Worm (Caenorhabditis elegans) whole organism, young adult: ENCODE results near the gene acy-1.

ENCODE experiments used
- B0035.1 ChIP-seq: sonication (generic microtip); optimal IDR thresholded peaks from 2 replicates; lab custom pipeline; 2016; ENCODE audit warnings: missing genetic modification characterization, mild to moderate bottlenecking, missing compliant biosample characterization, missing genotype, missing genetic modification reagents
- F10E7.11 ChIP-seq: sonication (generic microtip); optimal IDR thresholded peaks from 2 replicates; lab custom pipeline; 2017; ENCODE audit warnings: mild to moderate bottlenecking, missing genetic modification characterization, moderate library complexity, missing compliant biosample characterization
- F39B2.1 ChIP-seq: fragments of 200-800 bp; sonication (Bioruptor generic); IDR thresholded peaks from 2 replicates; pipeline ENCODE4 v1.3.6; 2022; ENCODE audit warnings: missing genetic modification reagents, missing genetic modification characterization, missing compliant biosample characterization
- F55B11.4 ChIP-seq: sonication (generic microtip); optimal IDR thresholded peaks from 2 replicates; lab custom pipeline; 2016; ENCODE audit warnings: missing compliant biosample characterization, missing genetic modification characterization, borderline replicate concordance; ENCODE audit not compliant: insufficient read depth
- K11D2.4 ChIP-seq: fragments of 200-800 bp; sonication (Bioruptor generic); IDR thresholded peaks from 2 replicates; pipeline ENCODE4 v1.3.6; 2022; ENCODE audit warnings: missing genetic modification reagents, missing genetic modification characterization, missing compliant biosample characterization
- K12H6.12 ChIP-seq: fragments of 200-800 bp; sonication (Bioruptor generic); optimal IDR thresholded peaks from 2 replicates; lab custom pipeline; 2018; ENCODE audit warnings: mild to moderate bottlenecking, missing genetic modification characterization, missing compliant biosample characterization
- T07F8.4 ChIP-seq: sonication (generic microtip); optimal IDR thresholded peaks from 2 replicates; lab custom pipeline; 2016; ENCODE audit warnings: mild to moderate bottlenecking, missing genetic modification characterization, moderate library complexity, missing compliant biosample characterization
- T26A5.8 ChIP-seq: sonication (generic microtip); optimal IDR thresholded peaks from 2 replicates; lab custom pipeline; 2016; ENCODE audit warnings: missing genetic modification characterization, missing compliant biosample characterization
- Y53F4B.3 ChIP-seq: fragments of 200-800 bp; sonication (Bioruptor generic); IDR thresholded peaks from 2 replicates; pipeline ENCODE4 v1.3.6; 2022; ENCODE audit warnings: missing genetic modification reagents, missing genetic modification characterization, missing compliant biosample characterization
- Y67H2A.10 ChIP-seq: fragments of 200-800 bp; sonication (Bioruptor generic); conservative IDR thresholded peaks from 2 replicates; pipeline ENCODE4 v1.3.6; 2022; ENCODE audit warnings: missing genetic modification reagents, missing genetic modification characterization, missing compliant biosample characterization
- ZK185.1 ChIP-seq: sonication (generic microtip); optimal IDR thresholded peaks from 2 replicates; lab custom pipeline; 2016; ENCODE audit warnings: mild to moderate bottlenecking, missing genetic modification characterization, missing compliant biosample characterization; ENCODE audit not compliant: poor library complexity, severe bottlenecking
- ama-1 ChIP-seq, 3 experiments: fragments of 150-350 bp in 1 of 3; sonication (generic microtip) in 2 of 3; optimal IDR thresholded peaks; 2 replicates each; lab custom pipeline; 2014 to 2018; ENCODE audit warnings: missing biosample characterization in 2 of 3, missing genetic modification characterization in 2 of 3, missing genetic modification reagents in 2 of 3
- aptf-2 ChIP-seq: fragments of 200-800 bp; sonication (Bioruptor generic); conservative IDR thresholded peaks from 2 replicates; pipeline ENCODE4 v1.3.6; 2022; ENCODE audit warnings: missing genetic modification reagents, missing genetic modification characterization, missing compliant biosample characterization
- athp-1 ChIP-seq: sonication (generic microtip); optimal IDR thresholded peaks from 2 replicates; lab custom pipeline; 2017; ENCODE audit warnings: mild to moderate bottlenecking, missing genetic modification characterization, missing compliant biosample characterization
- bed-1 ChIP-seq: fragments of 200-800 bp; sonication (Bioruptor generic); IDR thresholded peaks from 2 replicates; pipeline ENCODE4 v1.3.6; 2022; ENCODE audit warnings: missing genetic modification reagents, missing genetic modification characterization, missing compliant biosample characterization
- bed-2 ChIP-seq: fragments of 200-800 bp; sonication (Bioruptor generic); IDR thresholded peaks from 2 replicates; pipeline ENCODE4 v1.3.6; 2022; ENCODE audit warnings: missing genetic modification reagents, missing genetic modification characterization, missing compliant biosample characterization
- ccch-3 ChIP-seq: fragments of 200-800 bp; sonication (Bioruptor generic); optimal IDR thresholded peaks from 2 replicates; lab custom pipeline; 2018; ENCODE audit warnings: mild to moderate bottlenecking, missing genetic modification characterization, missing compliant biosample characterization
- ceh-40 ChIP-seq: fragments of 200-800 bp; sonication (Bioruptor generic); IDR thresholded peaks from 2 replicates; pipeline ENCODE4 v1.3.6; 2022; ENCODE audit warnings: missing genetic modification characterization, missing compliant biosample characterization
- ceh-91 ChIP-seq: fragments of 200-800 bp; sonication (Bioruptor generic); IDR thresholded peaks from 2 replicates; pipeline ENCODE4 v1.3.6; 2022; ENCODE audit warnings: missing genetic modification reagents, missing genetic modification characterization, missing compliant biosample characterization
- chd-7 ChIP-seq: sonication (generic microtip); optimal IDR thresholded peaks from 2 replicates; lab custom pipeline; 2016; ENCODE audit warnings: mild to moderate bottlenecking, missing genetic modification characterization, moderate library complexity, missing compliant biosample characterization
- egl-18 ChIP-seq: fragments of 200-800 bp; sonication (Bioruptor generic); IDR thresholded peaks from 2 replicates; pipeline ENCODE4 v1.3.6; 2022; ENCODE audit warnings: missing genetic modification reagents, missing genetic modification characterization, missing compliant biosample characterization
- gei-17 ChIP-seq: fragments of 200-800 bp; sonication (Bioruptor generic); optimal IDR thresholded peaks from 2 replicates; lab custom pipeline; 2018; ENCODE audit warnings: mild to moderate bottlenecking, missing genetic modification characterization, missing compliant biosample characterization
- him-1 ChIP-seq: sonication (generic microtip); optimal IDR thresholded peaks from 2 replicates; lab custom pipeline; 2016; ENCODE audit warnings: missing genotype, missing genetic modification reagents, missing genetic modification characterization, missing compliant biosample characterization
- hrde-1 ChIP-seq: sonication (generic microtip); optimal IDR thresholded peaks from 2 replicates; lab custom pipeline; 2016; ENCODE audit warnings: missing genetic modification characterization, mild to moderate bottlenecking, missing compliant biosample characterization, moderate library complexity, missing genotype, missing genetic modification reagents, borderline replicate concordance
- lag-1 ChIP-seq: fragments of 200-800 bp; sonication (Bioruptor generic); IDR thresholded peaks from 2 replicates; pipeline ENCODE4 v1.3.6; 2022; ENCODE audit warnings: missing genetic modification reagents, missing genetic modification characterization, missing compliant biosample characterization
- let-607 ChIP-seq, 2 experiments: fragments of 200-800 bp in 1 of 2; sonication (Bioruptor generic) in 1 of 2; sonication (generic microtip) in 1 of 2; optimal IDR thresholded peaks; 2 replicates each; lab custom pipeline; 2016 to 2018; ENCODE audit warnings: mild to moderate bottlenecking in 2 of 2, missing compliant biosample characterization in 2 of 2, missing genetic modification characterization in 2 of 2, moderate library complexity in 2 of 2, missing genotype in 1 of 2
- lin-26 ChIP-seq: fragments of 200-800 bp; sonication (Bioruptor generic); IDR thresholded peaks from 2 replicates; pipeline ENCODE4 v1.3.6; 2022; ENCODE audit warnings: missing genetic modification reagents, missing genetic modification characterization, missing compliant biosample characterization
- lin-35 ChIP-seq, 3 experiments: fragments of 150-350 bp in 2 of 3; sonication (generic microtip) in 1 of 3; optimal IDR thresholded peaks; 2 replicates each; lab custom pipeline; 2014 to 2018; ENCODE audit warnings: missing biosample characterization in 3 of 3, missing genetic modification characterization in 3 of 3, missing genetic modification reagents in 3 of 3
- lin-40 ChIP-seq: sonication (generic microtip); optimal IDR thresholded peaks from 2 replicates; lab custom pipeline; 2016; ENCODE audit warnings: missing genetic modification characterization, mild to moderate bottlenecking, missing compliant biosample characterization, missing genotype, missing genetic modification reagents
- lir-1 ChIP-seq: fragments of 200-800 bp; sonication (Bioruptor generic); conservative IDR thresholded peaks from 2 replicates; pipeline ENCODE4 v1.3.6; 2022; ENCODE audit warnings: missing genetic modification reagents, missing genetic modification characterization, missing compliant biosample characterization
- lsl-1 ChIP-seq: fragments of 200-800 bp; sonication (Bioruptor generic); optimal IDR thresholded peaks from 2 replicates; lab custom pipeline; 2018; ENCODE audit warnings: mild to moderate bottlenecking, missing genetic modification characterization, moderate library complexity, missing compliant biosample characterization
- madf-10 ChIP-seq: sonication (generic microtip); optimal IDR thresholded peaks from 2 replicates; lab custom pipeline; 2016; ENCODE audit warnings: mild to moderate bottlenecking, missing genetic modification characterization, missing compliant biosample characterization
- nhr-179 ChIP-seq: sonication (generic microtip); optimal IDR thresholded peaks from 2 replicates; lab custom pipeline; 2016; ENCODE audit warnings: mild to moderate bottlenecking, missing genetic modification characterization, missing compliant biosample characterization
- pha-4 ChIP-seq: fragments of 150-350 bp; sonication (generic microtip); optimal IDR thresholded peaks from 2 replicates; lab custom pipeline; 2014; ENCODE audit warnings: missing biosample characterization, missing genetic modification reagents, missing genetic modification characterization
- repo-1 ChIP-seq: sonication (generic microtip); optimal IDR thresholded peaks from 2 replicates; lab custom pipeline; 2017; ENCODE audit warnings: mild to moderate bottlenecking, missing genetic modification characterization, missing compliant biosample characterization
- snpc-4 ChIP-seq, 5 experiments: fragments of 150-350 bp in 1 of 5; sonication (generic microtip) in 4 of 5; optimal IDR thresholded peaks; 2 replicates each; lab custom pipeline; 2014 to 2018; ENCODE audit warnings: missing genetic modification characterization in 5 of 5, missing biosample characterization in 3 of 5, antibody characterized with exemption in 2 of 5, mild to moderate bottlenecking in 2 of 5, missing compliant biosample characterization in 2 of 5, missing genotype in 2 of 5, moderate library complexity in 2 of 5, missing genetic modification reagents in 1 of 5
- tbp1 ChIP-seq: fragments of 200-800 bp; sonication (Bioruptor generic); optimal IDR thresholded peaks from 2 replicates; lab custom pipeline; 2018; ENCODE audit warnings: mild to moderate bottlenecking, missing genetic modification characterization, missing compliant biosample characterization
- unc-130 ChIP-seq: sonication (generic microtip); optimal IDR thresholded peaks from 2 replicates; lab custom pipeline; 2016; ENCODE audit warnings: missing genetic modification reagents, missing genetic modification characterization, missing compliant biosample characterization
- xnd-1 ChIP-seq: sonication (generic microtip); optimal IDR thresholded peaks from 2 replicates; lab custom pipeline; 2016; ENCODE audit warnings: missing genotype, missing genetic modification reagents, missing genetic modification characterization, missing compliant biosample characterization
- ztf-18 ChIP-seq: sonication (generic microtip); optimal IDR thresholded peaks from 2 replicates; lab custom pipeline; 2016; ENCODE audit warnings: missing genotype, mild to moderate bottlenecking, missing genetic modification characterization, missing compliant biosample characterization
- ztf-22 ChIP-seq: fragments of 200-800 bp; sonication (Bioruptor generic); optimal IDR thresholded peaks from 2 replicates; lab custom pipeline; 2018; ENCODE audit warnings: mild to moderate bottlenecking, missing genetic modification characterization, moderate library complexity, missing compliant biosample characterization
- ztf-25 ChIP-seq: fragments of 200-800 bp; sonication (Bioruptor generic); IDR thresholded peaks from 2 replicates; pipeline ENCODE4 v1.3.6; 2022; ENCODE audit warnings: missing genetic modification reagents, missing genetic modification characterization, missing compliant biosample characterization
- ztf-28 ChIP-seq: fragments of 200-800 bp; sonication (Bioruptor generic); IDR thresholded peaks from 2 replicates; pipeline ENCODE4 v1.3.6; 2022; ENCODE audit warnings: missing genetic modification reagents, missing genetic modification characterization, missing compliant biosample characterization
- ztf-3 ChIP-seq: fragments of 200-800 bp; sonication (Bioruptor generic); optimal IDR thresholded peaks from 2 replicates; lab custom pipeline; 2018; ENCODE audit warnings: mild to moderate bottlenecking, missing genetic modification characterization, missing compliant biosample characterization

The acy-1 gene

ce11 chrIII:4754001-4754561, 32.2 kb downstream of the acy-1 start, which contains the start of the genes rps-0 and rbg-3 (continued):
- no peak for TF ChIP-seq athp-1 (tag; lab: Kevin White, UChicago)
- peak; percentile 86 for TF ChIP-seq ZK185.1 (tag; lab: Kevin White, UChicago)
- TF ChIP-seq T07F8.4 (tag; lab: Kevin White, UChicago), result no peak
- no peak for TF ChIP-seq ztf-22
- TF ChIP-seq Y53F4B.3 (GFP tag; lab: Robert Waterston, UW), result no peak
- peak; percentile 64 for TF ChIP-seq tbp1 (GFP tag; lab: Kevin White, UChicago)
- TF ChIP-seq nhr-179 (tag; lab: Kevin White, UChicago), result no peak
- TF ChIP-seq let-607 (tag; optimal IDR thresholded peaks at IDR 0.05; lab: Kevin White, UChicago), result peak in 1 of 2 experiments; percentile 74
- TF ChIP-seq lin-35 (GFP tag; optimal IDR thresholded peaks at IDR 0.05; lab: Kevin White, UChicago), result peak in 2 of 3 experiments; percentile 64 to 92
- TF ChIP-seq lsl-1 (GFP tag; lab: Kevin White, UChicago), result peak; percentile 68
- no peak for TF ChIP-seq lin-26 (GFP tag; lab: Robert Waterston, UW)
- peak; percentile 77 for TF ChIP-seq madf-10
- TF ChIP-seq K11D2.4 (GFP tag; lab: Robert Waterston, UW), result peak; percentile 76
- TF ChIP-seq ztf-25 (GFP tag; lab: Robert Waterston, UW), result no peak
- no peak for TF ChIP-seq gei-17
- TF ChIP-seq pha-4 (tag; lab: Kevin White, UChicago), result peak; percentile 84
- no peak for TF ChIP-seq egl-18 (GFP tag; lab: Robert Waterston, UW)
- no peak for TF ChIP-seq F39B2.1 (GFP tag; lab: Robert Waterston, UW)
- TF ChIP-seq K12H6.12 (tag; lab: Kevin White, UChicago), result peak; percentile 49
- TF ChIP-seq him-1 (tag; lab: Kevin White, UChicago), result peak; percentile 40

ce11 chrIII:4756983-4757382, 35.1 kb downstream of the acy-1 start, which contains the start of gene fbxl-2:
TSS of gene fbxl-2 (plus strand) at chrIII:4757260.
- TF ChIP-seq F10E7.11 (tag; lab: Kevin White, UChicago), result peak; percentile 34
- TF ChIP-seq lir-1, result peak; percentile 92
- TF ChIP-seq ama-1 (optimal IDR thresholded peaks at IDR 0.05; lab: Kevin White, UChicago), result no peak
- TF ChIP-seq ama-1 (GFP tag; optimal IDR thresholded peaks at IDR 0.05; lab: Kevin White, UChicago), result peak in 1 of 2 experiments; percentile 54
- peak; percentile 82 for TF ChIP-seq bed-2 (GFP tag; lab: Robert Waterston, UW)
- TF ChIP-seq ztf-3, result peak; percentile 7
- no peak for TF ChIP-seq lag-1
- peak; percentile 99 for TF ChIP-seq ztf-18 (tag; lab: Kevin White, UChicago)
- TF ChIP-seq F55B11.4 (tag; lab: Kevin White, UChicago), result no peak
- TF ChIP-seq T26A5.8, result no peak
- peak; percentile 91 for TF ChIP-seq repo-1 (tag; lab: Kevin White, UChicago)
- TF ChIP-seq snpc-4 (GFP tag; optimal IDR thresholded peaks at IDR 0.05; lab: Kevin White, UChicago), result peak; percentile 26
- TF ChIP-seq snpc-4 (tag; optimal IDR thresholded peaks at IDR 0.05; lab: Kevin White, UChicago), result peak in 3 of 4 experiments; percentile 74 to 82 (median 81)
- peak; percentile 65 for TF ChIP-seq madf-10
- TF ChIP-seq lin-40 (tag; lab: Kevin White, UChicago), result no peak
- TF ChIP-seq ceh-91 (GFP tag; lab: Robert Waterston, UW), result peak; percentile 86
- TF ChIP-seq xnd-1 (tag; lab: Kevin White, UChicago), result peak; percentile 79
- TF ChIP-seq aptf-2, result no peak
- TF ChIP-seq ccch-3 (GFP tag; lab: Kevin White, UChicago), result peak; percentile 22
- TF ChIP-seq hrde-1 (tag; lab: Kevin White, UChicago), result peak; percentile 63
- TF ChIP-seq B0035.1 (tag; lab: Kevin White, UChicago), result peak; percentile 67
- no peak for TF ChIP-seq ztf-22
- TF ChIP-seq Y53F4B.3 (GFP tag; lab: Robert Waterston, UW), result no peak
- peak; percentile 79 for TF ChIP-seq athp-1 (tag; lab: Kevin White, UChicago)
- no peak for TF ChIP-seq ceh-40 (GFP tag; lab: Robert Waterston, UW)
- peak; percentile 36 for TF ChIP-seq unc-130
- peak; percentile 87; the same call in 1 of the 2 replicates for TF ChIP-seq ztf-28 (GFP tag; lab: Robert Waterston, UW)
- peak; percentile 85 for TF ChIP-seq pha-4 (tag; lab: Kevin White, UChicago)
- peak; percentile 71 for TF ChIP-seq chd-7
- TF ChIP-seq bed-1 (GFP tag; lab: Robert Waterston, UW), result no peak
- peak; percentile 71 for TF ChIP-seq Y67H2A.10
